Fruit fly (Drosophila melanogaster) whole organism, pupa: ENCODE results near the gene betaTub65B.

Experiments
- CG10348 ChIP-seq: fragments of 200-800 bp; sonication (Bioruptor generic); IDR thresholded peaks from 2 replicates; pipeline ENCODE4 v1.3.6; 2022; ENCODE audit warnings: missing biosample characterization, missing genetic modification characterization
- CG12605 ChIP-seq: fragments of 200-800 bp; sonication (Bioruptor generic); IDR thresholded peaks from 2 replicates; pipeline ENCODE4 v1.3.6; 2022; ENCODE audit warnings: missing biosample characterization, missing genetic modification characterization
- CG13204 ChIP-seq: fragments of 200-800 bp; sonication (Bioruptor generic); optimal IDR thresholded peaks from 2 replicates; lab custom pipeline; 2018; ENCODE audit warnings: missing biosample characterization, mild to moderate bottlenecking, missing genetic modification characterization, moderate library complexity
- CG14655 ChIP-seq: fragments of 200-800 bp; sonication (Bioruptor generic); optimal IDR thresholded peaks from 3 replicates; lab custom pipeline; 2017; ENCODE audit warnings: mild to moderate bottlenecking, missing biosample characterization, missing genetic modification reagents, missing genetic modification characterization
- CG15710 ChIP-seq: fragments of 200-800 bp; sonication (Bioruptor generic); optimal IDR thresholded peaks from 2 replicates; lab custom pipeline; 2018; ENCODE audit warnings: missing biosample characterization, mild to moderate bottlenecking, missing genetic modification characterization, moderate library complexity
- CG17806 ChIP-seq: fragments of 200-800 bp; sonication (Bioruptor generic); optimal IDR thresholded peaks from 2 replicates; lab custom pipeline; 2018; ENCODE audit warnings: missing biosample characterization, mild to moderate bottlenecking, missing genetic modification characterization, moderate library complexity
- CG32121 ChIP-seq: fragments of 200-800 bp; sonication (Bioruptor generic); IDR thresholded peaks from 2 replicates; pipeline ENCODE4 v1.3.6; 2022; ENCODE audit warnings: missing biosample characterization, missing genetic modification characterization
- CG34367 ChIP-seq: fragments of 200-800 bp; sonication (Bioruptor generic); optimal IDR thresholded peaks from 2 replicates; lab custom pipeline; 2018; ENCODE audit warnings: missing biosample characterization, mild to moderate bottlenecking, missing genetic modification characterization
- CG4496 ChIP-seq: fragments of 200-800 bp; sonication (Bioruptor generic); IDR thresholded peaks from 3 replicates; pipeline ENCODE4 v1.3.6; 2022; ENCODE audit warnings: missing biosample characterization, missing genetic modification characterization
- CG8159 ChIP-seq: fragments of 200-800 bp; sonication (Bioruptor generic); optimal IDR thresholded peaks from 3 replicates; lab custom pipeline; 2018; ENCODE audit warnings: missing biosample characterization, mild to moderate bottlenecking, missing genetic modification characterization, moderate library complexity
- CG8301 ChIP-seq: fragments of 200-800 bp; sonication (Bioruptor generic); optimal IDR thresholded peaks from 2 replicates; lab custom pipeline; 2018; ENCODE audit warnings: missing biosample characterization, mild to moderate bottlenecking, missing genetic modification characterization
- CG9948 ChIP-seq: fragments of 200-800 bp; sonication (Bioruptor generic); optimal IDR thresholded peaks from 2 replicates; lab custom pipeline; 2018; ENCODE audit warnings: missing biosample characterization, mild to moderate bottlenecking, missing genetic modification characterization, moderate library complexity
- D1 ChIP-seq: fragments of 200-800 bp; sonication (Bioruptor generic); optimal IDR thresholded peaks from 2 replicates; lab custom pipeline; 2018; ENCODE audit warnings: missing biosample characterization, mild to moderate bottlenecking, missing genetic modification characterization, moderate library complexity
- EcR ChIP-seq: fragments of 200-800 bp; sonication (Bioruptor generic); optimal IDR thresholded peaks from 3 replicates; lab custom pipeline; 2019; ENCODE audit warnings: missing biosample characterization, missing genetic modification characterization, mild to moderate bottlenecking, moderate library complexity, missing genetic modification reagents
- Ets98B ChIP-seq: fragments of 200-800 bp; sonication (Bioruptor generic); IDR thresholded peaks from 2 replicates; pipeline ENCODE4 v1.3.6; 2022; ENCODE audit warnings: missing biosample characterization, missing genetic modification characterization
- Pif1A ChIP-seq: fragments of 200-800 bp; sonication (Bioruptor generic); optimal IDR thresholded peaks from 3 replicates; lab custom pipeline; 2016; ENCODE audit warnings: missing biosample characterization, missing genetic modification characterization
- Pif1B ChIP-seq: fragments of 200-800 bp; sonication (Bioruptor generic); optimal IDR thresholded peaks from 3 replicates; lab custom pipeline; 2016; ENCODE audit warnings: missing biosample characterization, missing genetic modification characterization
- Snoo ChIP-seq: fragments of 200-800 bp; sonication (Bioruptor generic); optimal IDR thresholded peaks from 3 replicates; lab custom pipeline; 2017; ENCODE audit warnings: missing biosample characterization, mild to moderate bottlenecking, missing genetic modification characterization, inconsistent platforms
- fd96Ca ChIP-seq: fragments of 200-800 bp; sonication (Bioruptor generic); IDR thresholded peaks from 3 replicates; pipeline ENCODE4 v1.3.6; 2022; ENCODE audit warnings: missing biosample characterization, missing genetic modification characterization
- gl ChIP-seq: fragments of 200-800 bp; sonication (Bioruptor generic); optimal IDR thresholded peaks from 2 replicates; lab custom pipeline; 2018; ENCODE audit warnings: missing biosample characterization, mild to moderate bottlenecking, missing genetic modification characterization
- rn ChIP-seq: fragments of 200-800 bp; sonication (Bioruptor generic); IDR thresholded peaks from 2 replicates; pipeline ENCODE4 v1.3.6; 2022; ENCODE audit warnings: missing biosample characterization, missing genetic modification characterization

Gene betaTub65B

dm6 chr3L:6530429-6530828 lies at the start of gene betaTub65B:
TSS of gene betaTub65B (plus strand) at chr3L:6530729.
- TF ChIP-seq D1 (tag; lab: Kevin White, UChicago) (no peak), CG9948 (tag; lab: Kevin White, UChicago) (no peak), CG13204 (GFP tag; lab: Kevin White, UChicago) (no peak), CG17806 (tag; lab: Kevin White, UChicago) (no peak), CG4496 (GFP tag; lab: Robert Waterston, UW) (no peak), EcR (no peak), CG12605 (GFP tag; lab: Robert Waterston, UW) (no peak), Pif1B (GFP tag; lab: Kevin White, UChicago) (no peak), Pif1A (GFP tag; lab: Kevin White, UChicago) (no peak), CG10348 (GFP tag; lab: Robert Waterston, UW) (no peak), Snoo (no peak), CG32121 (GFP tag; lab: Robert Waterston, UW) (no peak), CG15710 (no peak), CG8301 (no peak), Ets98B (GFP tag; lab: Robert Waterston, UW) (no peak), rn (GFP tag; lab: Robert Waterston, UW) (no peak), CG14655 (no peak), fd96Ca (GFP tag; lab: Robert Waterston, UW) (no peak)
- TF ChIP-seq, all 21 proteins: peak for 0

dm6 chr3L:6482838-6483237 lies 47.7 kb upstream of the betaTub65B start:
- TF ChIP-seq rn (GFP tag; lab: Robert Waterston, UW) (peak; percentile 86), CG32121 (GFP tag; lab: Robert Waterston, UW) (peak; percentile 93), Pif1A (GFP tag; lab: Kevin White, UChicago) (peak; percentile 81), Pif1B (GFP tag; lab: Kevin White, UChicago) (peak; percentile 67), CG10348 (GFP tag; lab: Robert Waterston, UW) (0 out of 2 replicates have a peak, but pooled peaks have one; percentile 45), fd96Ca (GFP tag; lab: Robert Waterston, UW) (peak; percentile 84), CG8159 (peak; percentile 64), Snoo (peak; percentile 19), CG15710 (peak; percentile 64), EcR (no peak), CG13204 (GFP tag; lab: Kevin White, UChicago) (no peak), CG12605 (GFP tag; lab: Robert Waterston, UW) (peak; percentile 87), CG8301 (peak; percentile 85), CG34367 (tag; lab: Kevin White, UChicago) (peak; percentile 42), Ets98B (GFP tag; lab: Robert Waterston, UW) (peak; percentile 95), CG17806 (tag; lab: Kevin White, UChicago) (peak; percentile 68), CG14655 (peak; percentile 87), D1 (tag; lab: Kevin White, UChicago) (peak; percentile 44), CG4496 (GFP tag; lab: Robert Waterston, UW) (peak; percentile 94), gl (tag; lab: Kevin White, UChicago) (peak; percentile 21), CG9948 (tag; lab: Kevin White, UChicago) (peak; percentile 60)

- TF ChIP-seq CG9948 (tag; lab: Kevin White, UChicago), result peak; percentile 94
- TF ChIP-seq CG8301, result peak; percentile 92
- peak; percentile 89 for TF ChIP-seq Pif1B (GFP tag; lab: Kevin White, UChicago)
- peak; percentile 95 for TF ChIP-seq CG15710
- TF ChIP-seq EcR, result no peak
- TF ChIP-seq Ets98B (GFP tag; lab: Robert Waterston, UW), result peak; percentile 96
- TF ChIP-seq CG17806 (tag; lab: Kevin White, UChicago), result peak; percentile 96
- peak; percentile 93 for TF ChIP-seq CG14655
- peak; percentile 76 for TF ChIP-seq CG12605 (GFP tag; lab: Robert Waterston, UW)
- peak; percentile 92 for TF ChIP-seq Pif1A (GFP tag; lab: Kevin White, UChicago)
- TF ChIP-seq CG13204 (GFP tag; lab: Kevin White, UChicago), result no peak
- TF ChIP-seq Snoo, result peak; percentile 93
- peak; percentile 95 for TF ChIP-seq CG32121 (GFP tag; lab: Robert Waterston, UW)
- TF ChIP-seq rn (GFP tag; lab: Robert Waterston, UW), result peak; percentile 93
- peak; percentile 93 for TF ChIP-seq CG34367 (tag; lab: Kevin White, UChicago)
- TF ChIP-seq gl (tag; lab: Kevin White, UChicago), result peak; percentile 84
- TF ChIP-seq fd96Ca (GFP tag; lab: Robert Waterston, UW), result peak; percentile 96
- TF ChIP-seq CG4496 (GFP tag; lab: Robert Waterston, UW), result peak; percentile 97
- TF ChIP-seq CG8159, result peak; percentile 96
- TF ChIP-seq D1 (tag; lab: Kevin White, UChicago), result peak; percentile 77
- TF ChIP-seq CG10348 (GFP tag; lab: Robert Waterston, UW), result peak; percentile 86
These were observed 42.1 kb upstream of the betaTub65B start, which contains the start of the genes CG10147 and Bulli for dm6 chr3L:6488405-6488804. TSS of gene CG10147 (minus strand) at chr3L:6488424. TSS of gene Bulli (plus strand) at chr3L:6488681.

dm6 chr3L:6494928-6495806 lies 35.4 kb upstream of the betaTub65B start, which contains the start of the genes Vps8 and sfl:
TSS of gene Vps8 (minus strand) at chr3L:6495297.
TSS of gene sfl (plus strand) at chr3L:6495680.
- peak; percentile 52 for TF ChIP-seq CG8159
- no peak for TF ChIP-seq CG13204 (GFP tag; lab: Kevin White, UChicago)
- peak; percentile 60; the same call in 2 of the 3 replicates for TF ChIP-seq CG4496 (GFP tag; lab: Robert Waterston, UW)
- no peak for TF ChIP-seq CG32121 (GFP tag; lab: Robert Waterston, UW)
- TF ChIP-seq Ets98B (GFP tag; lab: Robert Waterston, UW), result peak; percentile 5; the same call in 1 of the 2 replicates
- TF ChIP-seq CG34367 (tag; lab: Kevin White, UChicago), result no peak
- TF ChIP-seq Snoo, result no peak
- peak; percentile 3 for TF ChIP-seq Pif1A (GFP tag; lab: Kevin White, UChicago)
- TF ChIP-seq CG9948 (tag; lab: Kevin White, UChicago), result no peak
